Worm (Caenorhabditis elegans): ENCODE measurements around the gene fbxa-72.

Gene fbxa-72

DNA sequence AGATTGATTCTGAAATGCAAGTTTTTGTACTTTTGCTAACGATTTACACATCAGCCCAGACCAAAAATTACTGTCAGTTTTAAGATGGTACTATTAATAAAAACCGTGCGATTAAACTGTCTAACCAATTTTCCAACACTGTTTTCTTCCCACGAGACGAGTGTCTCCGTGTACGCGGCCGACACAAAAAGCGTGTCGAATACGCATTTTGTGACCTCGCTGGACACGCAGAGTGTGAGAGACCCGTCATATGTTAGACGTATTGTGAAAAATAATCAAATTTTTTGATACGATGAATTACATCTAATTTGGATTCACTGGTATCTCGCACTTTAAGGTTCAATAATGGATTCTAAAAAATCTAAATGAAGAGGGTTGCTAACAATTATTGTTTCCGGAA is 40.9 kb downstream of the fbxa-72 start (continued):
- TF ChIP-seq lin-14 (GFP tag; optimal IDR thresholded peaks at IDR 0.05), result peak; percentile 95
- TF ChIP-seq sptf-1 (tag; optimal IDR thresholded peaks at IDR 0.05), result no peak
- TF ChIP-seq lin-13 (GFP tag; optimal IDR thresholded peaks at IDR 0.05), result no peak
- TF ChIP-seq tlp-1 (tag; optimal IDR thresholded peaks at IDR 0.05), result no peak
- no peak for TF ChIP-seq unc-98 (GFP tag; IDR thresholded peaks at IDR 0.05)
- TF ChIP-seq nhr-77 (tag; optimal IDR thresholded peaks at IDR 0.05), result no peak
- TF ChIP-seq egl-13 (tag; optimal IDR thresholded peaks at IDR 0.05), result no peak
- TF ChIP-seq egl-27 (tag; optimal IDR thresholded peaks at IDR 0.05), result no peak
- TF ChIP-seq nhr-11 (tag; optimal IDR thresholded peaks at IDR 0.05), result no peak
- TF ChIP-seq F16B12.6 (tag; optimal IDR thresholded peaks at IDR 0.05), result no peak
- no peak for TF ChIP-seq aly-2 (tag; optimal IDR thresholded peaks at IDR 0.05)
- TF ChIP-seq ztf-4 (tag; optimal IDR thresholded peaks at IDR 0.05), result no peak
- no peak for TF ChIP-seq hpl-2 (GFP tag; optimal IDR thresholded peaks at IDR 0.05)
- no peak for TF ChIP-seq zip-4 (GFP tag; optimal IDR thresholded peaks at IDR 0.05)
- TF ChIP-seq ets-5 (GFP tag; IDR thresholded peaks at IDR 0.05), result no peak
- TF ChIP-seq efl-1 (optimal IDR thresholded peaks at IDR 0.05), result no peak
- no peak for TF ChIP-seq efl-1 (GFP tag; optimal IDR thresholded peaks at IDR 0.05 in 1 of 2)
- no peak for TF ChIP-seq nhr-19 (GFP tag; conservative IDR thresholded peaks at IDR 0.05)
- TF ChIP-seq xbp-1 (tag; optimal IDR thresholded peaks at IDR 0.05), result no peak
- TF ChIP-seq swsn-7 (tag; optimal IDR thresholded peaks at IDR 0.05), result no peak
- TF ChIP-seq mab-9 (GFP tag; IDR thresholded peaks at IDR 0.05), result no peak
- no peak for TF ChIP-seq zag-1 (tag; optimal IDR thresholded peaks at IDR 0.05)
- TF ChIP-seq fkh-4 (tag; optimal IDR thresholded peaks at IDR 0.05; ENCODE audit: borderline replicate concordance), result no peak
- peak; percentile 66 for TF ChIP-seq snpc-4 (tag; optimal IDR thresholded peaks at IDR 0.05)
- TF ChIP-seq nhr-90 (tag; optimal IDR thresholded peaks at IDR 0.05; ENCODE audit: poor library complexity), result peak; percentile 0
- no peak for TF ChIP-seq isw-1 (GFP tag; IDR thresholded peaks at IDR 0.05)
- no peak for TF ChIP-seq C34B4.2 (tag; optimal IDR thresholded peaks at IDR 0.05)
- no peak for TF ChIP-seq fkh-10 (GFP tag; optimal IDR thresholded peaks at IDR 0.05)
- peak in 1 of 2 experiments; percentile 10 for TF ChIP-seq lsy-2 (tag; optimal IDR thresholded peaks at IDR 0.05)
- no peak for TF ChIP-seq nhr-84 (tag; optimal IDR thresholded peaks at IDR 0.05)
- TF ChIP-seq grh-1 (GFP tag; IDR thresholded peaks at IDR 0.05), result no peak
- TF ChIP-seq nhr-47 (tag; optimal IDR thresholded peaks at IDR 0.05), result no peak

DNA sequence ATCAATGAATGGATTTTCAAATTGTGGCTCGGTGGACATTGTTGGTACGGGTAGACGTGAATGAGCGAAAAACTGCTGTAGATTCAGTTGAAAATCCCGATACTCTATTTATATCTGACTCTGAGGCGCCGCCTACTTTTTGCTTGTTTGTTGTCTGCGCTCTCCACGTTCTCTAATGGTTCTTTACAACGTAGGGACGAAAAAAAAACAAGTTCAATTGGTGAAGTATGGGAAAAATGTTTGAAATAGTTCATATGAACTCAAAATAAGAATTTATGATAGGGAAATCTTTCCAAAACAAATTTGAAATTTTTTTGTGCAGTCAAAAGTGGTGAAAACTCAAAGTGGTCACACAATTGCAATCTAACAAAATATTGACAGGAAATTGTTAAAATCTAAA is 41.7 kb downstream of the fbxa-72 start, which contains the start of gene F48G7.10:
Gene F48G7.10, minus strand, starts transcription at position 101 of the 400 bp plus-strand sequence.
- TF ChIP-seq ceh-63 (GFP tag; optimal IDR thresholded peaks at IDR 0.05) (no peak), nhr-85 (tag) (peak; percentile 58), egl-27 (tag; optimal IDR thresholded peaks at IDR 0.05) (no peak)

ce11 chrV:631832-632231 is 44.7 kb downstream of the fbxa-72 start:
- TF ChIP-seq lin-35 (GFP tag; optimal IDR thresholded peaks at IDR 0.05) (peak in 1 of 2 experiments; percentile 32), nhr-20 (tag; optimal IDR thresholded peaks at IDR 0.05) (peak; percentile 29), efl-1 (optimal IDR thresholded peaks at IDR 0.05) (peak; percentile 11 to 22), efl-1 (GFP tag; optimal IDR thresholded peaks at IDR 0.05 in 1 of 2) (peak in 1 of 2 experiments; percentile 62), hlh-4 (tag; optimal IDR thresholded peaks at IDR 0.05) (no peak), snu-23 (GFP tag; optimal IDR thresholded peaks at IDR 0.05) (peak; percentile 30), ces-1 (GFP tag; optimal IDR thresholded peaks at IDR 0.05) (no peak)

DNA sequence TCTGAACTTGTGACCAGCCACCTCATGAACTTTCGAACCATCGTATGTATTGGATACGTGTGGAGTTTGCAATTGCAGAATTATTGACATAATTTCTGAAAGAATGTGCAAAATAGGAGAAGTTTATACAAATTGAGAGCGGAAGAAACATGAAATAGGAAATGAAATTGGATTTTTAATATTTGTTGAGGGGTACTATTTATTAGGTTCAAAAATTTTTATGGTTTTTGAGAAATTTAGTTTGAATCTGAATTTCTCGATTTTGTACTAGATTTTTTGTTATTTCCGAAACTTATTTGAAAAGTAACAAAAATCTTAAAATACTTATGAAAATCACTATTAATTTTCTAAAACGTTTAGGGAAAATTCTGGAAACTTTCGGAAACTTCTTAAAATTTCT is 48.0 kb downstream of the fbxa-72 start, which contains the start of gene F48G7.9:
Gene F48G7.9, minus strand, starts transcription at position 101 of the 400 bp plus-strand sequence.
- TF ChIP-seq elt-2 (tag; optimal IDR thresholded peaks at IDR 0.05), result no peak
- TF ChIP-seq rnt-1 (tag; optimal IDR thresholded peaks at IDR 0.05), result no peak
- TF ChIP-seq alr-1 (tag; optimal IDR thresholded peaks at IDR 0.05; ENCODE audit: borderline replicate concordance), result no peak
- TF ChIP-seq ceh-8 (GFP tag; optimal IDR thresholded peaks at IDR 0.05), result no peak
- no peak for TF ChIP-seq nhr-11 (tag; optimal IDR thresholded peaks at IDR 0.05)
- no peak for TF ChIP-seq nhr-237 (tag; optimal IDR thresholded peaks at IDR 0.05)

Data from whole organism, L1 larva.